Fruit fly (Drosophila melanogaster) whole organism, embryonic: Measurements from ENCODE around the gene Mzt1.

ENCODE experiments used
- Atf-2 ChIP-seq: fragments of 200-800 bp; sonication (Bioruptor generic); optimal IDR thresholded peaks from 2 replicates; lab custom pipeline; 2016; ENCODE audit warnings: missing biosample characterization, missing genetic modification characterization
- Atf6 ChIP-seq: fragments of 200-800 bp; sonication (Bioruptor generic); IDR thresholded peaks from 2 replicates; pipeline ENCODE4 v1.3.6; 2022; ENCODE audit warnings: missing biosample characterization, missing genetic modification characterization
- Bgb ChIP-seq: fragments of 200-800 bp; sonication (Bioruptor generic); IDR thresholded peaks from 2 replicates; pipeline ENCODE4 v1.3.6; 2022; ENCODE audit warnings: missing biosample characterization, missing genetic modification characterization; ENCODE audit not compliant: partially characterized antibody
- CG10209 ChIP-seq: fragments of 200-800 bp; sonication (Bioruptor generic); optimal IDR thresholded peaks from 3 replicates; lab custom pipeline; 2017; ENCODE audit warnings: missing biosample characterization, mild to moderate bottlenecking, missing genetic modification characterization, missing genetic modification reagents
- CG10462 ChIP-seq: fragments of 200-800 bp; sonication (Bioruptor generic); optimal IDR thresholded peaks from 2 replicates; lab custom pipeline; 2016; ENCODE audit warnings: missing biosample characterization, missing genetic modification characterization
- CG10565 ChIP-seq: fragments of 200-800 bp; sonication (Bioruptor generic); optimal IDR thresholded peaks from 3 replicates; lab custom pipeline; 2016; ENCODE audit warnings: missing biosample characterization, mild to moderate bottlenecking, missing genetic modification characterization
- CG10654 ChIP-seq: fragments of 200-800 bp; sonication (Bioruptor generic); optimal IDR thresholded peaks from 2 replicates; lab custom pipeline; 2016; ENCODE audit warnings: missing biosample characterization, missing genetic modification characterization
- CG11456 ChIP-seq: fragments of 200-800 bp; sonication (Bioruptor generic); IDR thresholded peaks from 3 replicates; pipeline ENCODE4 v1.3.6; 2022; ENCODE audit warnings: missing biosample characterization, missing genetic modification characterization
- CG14667 ChIP-seq: fragments of 200-800 bp; sonication (Bioruptor generic); IDR thresholded peaks from 2 replicates; pipeline ENCODE4 v1.3.6; 2022; ENCODE audit warnings: missing biosample characterization, missing genetic modification characterization
- CG15514 ChIP-seq: fragments of 200-800 bp; sonication (Bioruptor generic); optimal IDR thresholded peaks from 3 replicates; lab custom pipeline; 2017; ENCODE audit warnings: missing biosample characterization, missing genetic modification characterization, mild to moderate bottlenecking, moderate library complexity, missing genetic modification reagents
- CG1792 ChIP-seq: fragments of 200-800 bp; sonication (Bioruptor generic); optimal IDR thresholded peaks from 2 replicates; lab custom pipeline; 2016; ENCODE audit warnings: missing biosample characterization, missing genetic modification characterization
- CG3065 ChIP-seq: fragments of 200-800 bp; sonication (Bioruptor generic); optimal IDR thresholded peaks from 2 replicates; lab custom pipeline; 2016; ENCODE audit warnings: missing biosample characterization, missing genetic modification characterization
- CG9817 ChIP-seq: fragments of 200-800 bp; sonication (Bioruptor generic); optimal IDR thresholded peaks from 2 replicates; lab custom pipeline; 2018; ENCODE audit warnings: missing biosample characterization, mild to moderate bottlenecking, missing genetic modification characterization, moderate library complexity
- CTCF ChIP-seq: fragments of 200-800 bp; sonication (Bioruptor generic); optimal IDR thresholded peaks from 2 replicates; lab custom pipeline; 2017; ENCODE audit warnings: missing biosample characterization, mild to moderate bottlenecking, missing genetic modification characterization, moderate library complexity
- Chrac-16 ChIP-seq: fragments of 200-800 bp; sonication (Bioruptor generic); optimal IDR thresholded peaks from 3 replicates; lab custom pipeline; 2016; ENCODE audit warnings: missing biosample characterization, missing genetic modification characterization
- Drgx ChIP-seq: fragments of 200-800 bp; sonication (Bioruptor generic); IDR thresholded peaks from 2 replicates; pipeline ENCODE4 v1.3.6; 2022; ENCODE audit warnings: missing biosample characterization, missing genetic modification characterization
- GATAe ChIP-seq: fragments of 200-800 bp; sonication (Bioruptor generic); conservative IDR thresholded peaks from 2 replicates; pipeline ENCODE4 v1.3.6; 2022; ENCODE audit warnings: missing biosample characterization, missing genetic modification characterization
- HmgD ChIP-seq: fragments of 200-800 bp; sonication (Bioruptor generic); optimal IDR thresholded peaks from 3 replicates; lab custom pipeline; 2016; ENCODE audit warnings: missing biosample characterization, missing genetic modification characterization
- Hr3 ChIP-seq: fragments of 200-800 bp; sonication (Bioruptor generic); optimal IDR thresholded peaks from 3 replicates; lab custom pipeline; 2016; ENCODE audit warnings: missing biosample characterization, missing genetic modification characterization
- Jarid2 ChIP-seq: fragments of 200-800 bp; sonication (Bioruptor generic); optimal IDR thresholded peaks from 3 replicates; lab custom pipeline; 2017; ENCODE audit warnings: mild to moderate bottlenecking, missing biosample characterization, missing genetic modification reagents, missing genetic modification characterization
- Lim3 ChIP-seq: fragments of 200-800 bp; sonication (Bioruptor generic); IDR thresholded peaks from 2 replicates; pipeline ENCODE4 v1.3.6; 2022; ENCODE audit warnings: missing biosample characterization, missing genetic modification characterization
- Med ChIP-seq: fragments of 200-800 bp; sonication (Bioruptor generic); peaks from one replicate; lab custom pipeline; 2016; ENCODE audit warnings: missing biosample characterization, missing genetic modification characterization, mild to moderate bottlenecking, inconsistent platforms, moderate library complexity
- Nf-YC ChIP-seq: fragments of 200-800 bp; optimal IDR thresholded peaks from 3 replicates; lab custom pipeline; 2019; ENCODE audit warnings: missing biosample characterization, mild to moderate bottlenecking, missing genetic modification characterization, moderate library complexity
- Opbp ChIP-seq: fragments of 200-800 bp; sonication (Bioruptor generic); IDR thresholded peaks from 3 replicates; pipeline ENCODE4 v1.3.6; 2022; ENCODE audit warnings: missing biosample characterization, missing genetic modification characterization; ENCODE audit not compliant: partially characterized antibody
- Poxn ChIP-seq: fragments of 200-800 bp; sonication (Bioruptor generic); IDR thresholded peaks from 2 replicates; pipeline ENCODE4 v1.3.6; 2022; ENCODE audit warnings: missing biosample characterization, missing genetic modification characterization
- Rfx ChIP-seq: fragments of 200-800 bp; sonication (Bioruptor generic); IDR thresholded peaks from 2 replicates; pipeline ENCODE4 v1.3.6; 2022; ENCODE audit warnings: missing biosample characterization, missing genetic modification characterization
- al ChIP-seq: fragments of 200-800 bp; sonication (Bioruptor generic); IDR thresholded peaks from 2 replicates; pipeline ENCODE4 v1.3.6; 2022; ENCODE audit warnings: missing biosample characterization, missing genetic modification characterization
- ap ChIP-seq: fragments of 200-800 bp; sonication (Bioruptor generic); IDR thresholded peaks from 2 replicates; pipeline ENCODE4 v1.3.6; 2022; ENCODE audit warnings: missing biosample characterization, missing genetic modification characterization
- cad ChIP-seq: fragments of >200 bp; optimal IDR thresholded peaks from 2 replicates; lab custom pipeline; 2017; ENCODE audit warnings: missing biosample characterization, missing genetic modification characterization
- caup ChIP-seq: fragments of 200-800 bp; sonication (Bioruptor generic); optimal IDR thresholded peaks from 3 replicates; lab custom pipeline; 2017; ENCODE audit warnings: missing biosample characterization, mild to moderate bottlenecking, missing genetic modification characterization, moderate library complexity; ENCODE audit not compliant: severe bottlenecking
- chn ChIP-seq: fragments of 200-800 bp; sonication (Bioruptor generic); optimal IDR thresholded peaks from 2 replicates; lab custom pipeline; 2016; ENCODE audit warnings: missing biosample characterization, missing genetic modification characterization
- dpn ChIP-seq, 2 experiments: fragments of 200-800 bp; sonication (Bioruptor generic); optimal IDR thresholded peaks; 3 replicates each; lab custom pipeline; 2016; ENCODE audit warnings: missing biosample characterization in 2 of 2, missing genetic modification characterization in 2 of 2
- fd96Cb ChIP-seq: fragments of 200-800 bp; sonication (Bioruptor generic); optimal IDR thresholded peaks from 2 replicates; lab custom pipeline; 2018; ENCODE audit warnings: missing biosample characterization, mild to moderate bottlenecking, missing genetic modification characterization, moderate library complexity
- fru ChIP-seq: fragments of >200 bp; optimal IDR thresholded peaks from 2 replicates; lab custom pipeline; 2017
- gcm2 ChIP-seq: fragments of 200-800 bp; sonication (Bioruptor generic); optimal IDR thresholded peaks from 2 replicates; lab custom pipeline; 2016; ENCODE audit warnings: missing biosample characterization, missing genetic modification characterization
- ham ChIP-seq: fragments of 200-800 bp; sonication (Bioruptor generic); IDR thresholded peaks from 2 replicates; pipeline ENCODE4 v1.3.6; 2022; ENCODE audit warnings: missing biosample characterization, missing genetic modification characterization
- inv ChIP-seq: fragments of 200-800 bp; sonication (Bioruptor generic); IDR thresholded peaks from 2 replicates; pipeline ENCODE4 v1.3.6; 2022; ENCODE audit warnings: missing biosample characterization, missing genetic modification characterization; ENCODE audit not compliant: partially characterized antibody
- klu ChIP-seq: fragments of 200-800 bp; sonication (Bioruptor generic); IDR thresholded peaks from 2 replicates; pipeline ENCODE4 v1.3.6; 2022; ENCODE audit warnings: missing biosample characterization, missing genetic modification characterization
- lilli ChIP-seq: fragments of 200-800 bp; sonication (Bioruptor generic); optimal IDR thresholded peaks from 3 replicates; lab custom pipeline; 2016; ENCODE audit warnings: missing biosample characterization, missing genetic modification characterization
- lov ChIP-seq, 2 experiments: fragments of 200-800 bp in 1 of 2; fragments of >200 bp in 1 of 2; sonication (Bioruptor generic) in 1 of 2; IDR thresholded peaks in 1 of 2; optimal IDR thresholded peaks in 1 of 2; 2 replicates in 1 of 2; 3 replicates in 1 of 2; pipeline versions ENCODE4 v1.3.6 to Lab custom; 2017 to 2022; ENCODE audit warnings: missing biosample characterization in 1 of 2, missing genetic modification characterization in 1 of 2
- oc ChIP-seq: fragments of 200-800 bp; sonication (Bioruptor generic); optimal IDR thresholded peaks from 2 replicates; lab custom pipeline; 2018; ENCODE audit warnings: missing biosample characterization, mild to moderate bottlenecking, missing genetic modification characterization, moderate library complexity
- p53 ChIP-seq: fragments of 200-800 bp; sonication (Bioruptor generic); optimal IDR thresholded peaks from 2 replicates; lab custom pipeline; 2016; ENCODE audit warnings: missing biosample characterization, missing genetic modification characterization
- peb ChIP-seq: fragments of 200-800 bp; sonication (Bioruptor generic); IDR thresholded peaks from 2 replicates; pipeline ENCODE4 v1.3.6; 2022; ENCODE audit warnings: missing biosample characterization, missing genetic modification characterization
- prd ChIP-seq, 3 experiments: fragments of >200 bp in 2 of 3; fragments of 200-800 bp in 1 of 3; sonication (Bioruptor generic) in 1 of 3; optimal IDR thresholded peaks in 2 of 3; IDR thresholded peaks in 1 of 3; 2 replicates in 2 of 3; 3 replicates in 1 of 3; pipeline versions ENCODE4 v1.3.6 to Lab custom; 2017 to 2022; ENCODE audit warnings: missing biosample characterization in 1 of 3, missing genetic modification characterization in 1 of 3
- run ChIP-seq: fragments of 200-800 bp; sonication (Bioruptor generic); optimal IDR thresholded peaks from 3 replicates; lab custom pipeline; 2018; ENCODE audit warnings: missing biosample characterization, mild to moderate bottlenecking, missing genetic modification characterization
- slbo ChIP-seq: fragments of 200-800 bp; sonication (Bioruptor generic); IDR thresholded peaks from 2 replicates; pipeline ENCODE4 v1.3.6; 2022; ENCODE audit warnings: missing biosample characterization, missing genetic modification characterization
- slou ChIP-seq: fragments of 200-800 bp; sonication (Bioruptor generic); optimal IDR thresholded peaks from 3 replicates; lab custom pipeline; 2016; ENCODE audit warnings: missing biosample characterization, missing genetic modification characterization
- sob ChIP-seq: fragments of 200-800 bp; sonication (Bioruptor generic); IDR thresholded peaks from 2 replicates; pipeline ENCODE4 v1.3.6; 2022; ENCODE audit warnings: missing biosample characterization, missing genetic modification characterization
- sqz ChIP-seq: fragments of 200-800 bp; sonication (Bioruptor generic); optimal IDR thresholded peaks from 3 replicates; lab custom pipeline; 2018; ENCODE audit warnings: missing biosample characterization, mild to moderate bottlenecking, missing genetic modification characterization
- stwl ChIP-seq: fragments of 200-800 bp; sonication (Bioruptor generic); optimal IDR thresholded peaks from 3 replicates; lab custom pipeline; 2018; ENCODE audit warnings: missing biosample characterization, mild to moderate bottlenecking, missing genetic modification characterization, moderate library complexity
- sug ChIP-seq: fragments of 200-800 bp; optimal IDR thresholded peaks from 2 replicates; lab custom pipeline; 2019; ENCODE audit warnings: missing biosample characterization, mild to moderate bottlenecking, missing genetic modification characterization, moderate library complexity

Mzt1 gene

dm6 chr3L:2371882-2372281, 17.2 kb upstream of the Mzt1 start, which contains the start of the genes CG1317 and CG8993 (continued):
- TF ChIP-seq slbo (peak; percentile 81), Poxn (GFP tag; lab: Robert Waterston, UW) (no peak), lilli (GFP tag; lab: Kevin White, UChicago) (peak; percentile 20), Med (GFP tag; lab: Kevin White, UChicago) (peak; percentile 62), sob (GFP tag; lab: Robert Waterston, UW) (peak; percentile 58), CG9817 (tag; lab: Kevin White, UChicago) (peak; percentile 55), Drgx (GFP tag; lab: Robert Waterston, UW) (no peak), Nf-YC (tag; lab: Kevin White, UChicago) (peak; percentile 54), ham (no peak), CG14667 (GFP tag; lab: Robert Waterston, UW) (no peak), chn (GFP tag; lab: Kevin White, UChicago) (peak; percentile 52), caup (GFP tag; lab: Kevin White, UChicago) (no peak), cad (GFP tag; lab: Kevin White, UChicago) (no peak), CG15514 (GFP tag; lab: Kevin White, UChicago) (peak; percentile 97), Atf6 (0 out of 2 replicates have a peak, but pooled peaks have one; percentile 37), sqz (peak; percentile 34), dpn (GFP tag; optimal IDR thresholded peaks at IDR 0.05; lab: Kevin White, UChicago) (peak in 1 of 2 experiments; percentile 62), Atf-2 (GFP tag; lab: Kevin White, UChicago) (no peak), Opbp (no peak), Chrac-16 (peak; percentile 43), CG10565 (GFP tag; lab: Kevin White, UChicago) (no peak), Lim3 (GFP tag; lab: Robert Waterston, UW) (no peak), p53 (GFP tag; lab: Kevin White, UChicago) (no peak), klu (GFP tag; lab: Robert Waterston, UW) (no peak; the same call in 1 of the 2 replicates), HmgD (no peak), ap (GFP tag; lab: Robert Waterston, UW) (0 out of 2 replicates have a peak, but pooled peaks have one; percentile 23), al (GFP tag; lab: Robert Waterston, UW) (peak; percentile 39; the same call in 1 of the 2 replicates), Hr3 (GFP tag; lab: Kevin White, UChicago) (peak; percentile 59), oc (tag; lab: Kevin White, UChicago) (no peak), CG1792 (GFP tag; lab: Kevin White, UChicago) (no peak), Rfx (GFP tag; lab: Robert Waterston, UW) (peak; percentile 67; the same call in 1 of the 2 replicates), inv (peak; percentile 57; the same call in 1 of the 2 replicates), stwl (tag; lab: Kevin White, UChicago) (peak; percentile 96), CG3065 (GFP tag; lab: Kevin White, UChicago) (no peak), peb (GFP tag; lab: Robert Waterston, UW) (no peak), lov (optimal IDR thresholded peaks at IDR 0.05; lab: Kevin White, UChicago) (no peak), lov (GFP tag; IDR thresholded peaks at IDR 0.05; lab: Robert Waterston, UW) (no peak), prd (optimal IDR thresholded peaks at IDR 0.05; lab: Kevin White, UChicago) (no peak), prd (GFP tag; IDR thresholded peaks at IDR 0.05; lab: Robert Waterston, UW) (peak; percentile 83), run (no peak), CTCF (no peak), CG10462 (peak; percentile 23), Jarid2 (no peak), Bgb (GFP tag; lab: Robert Waterston, UW) (peak; percentile 57), CG10654 (GFP tag; lab: Kevin White, UChicago) (peak; percentile 41), sug (no peak), slou (peak; percentile 28), CG10209 (peak; percentile 47), gcm2 (GFP tag; lab: Kevin White, UChicago) (no peak), fd96Cb (no peak), GATAe (GFP tag; lab: Robert Waterston, UW) (no peak), CG11456 (no peak), fru (lab: Kevin White, UChicago) (no peak)
